Fruit fly (Drosophila melanogaster): ENCODE results near the gene CG3156.
A peak's percentile ranks its signal among the peaks of the same experiment; 100 is the strongest.

Gene CG3156

dm6 chrX:493445-494190 is 5.9 kb downstream of the CG3156 start, which contains the start of gene CG17896 (continued):
- TF ChIP-seq CG6791 (GFP tag; IDR thresholded peaks at IDR 0.05; ENCODE audit: partially characterized antibody) (no peak), trem (tag; optimal IDR thresholded peaks at IDR 0.05) (peak; percentile 72), CG14667 (GFP tag; IDR thresholded peaks at IDR 0.05) (peak; percentile 97), CG3995 (GFP tag; optimal IDR thresholded peaks at IDR 0.05) (peak; percentile 85), CG6654 (GFP tag; optimal IDR thresholded peaks at IDR 0.05) (peak; percentile 84), CG2129 (GFP tag; IDR thresholded peaks at IDR 0.05; ENCODE audit: partially characterized antibody) (no peak), crol (GFP tag; IDR thresholded peaks at IDR 0.05) (no peak), Hsf (GFP tag; optimal IDR thresholded peaks at IDR 0.05) (peak; percentile 99), pzg (GFP tag; optimal IDR thresholded peaks at IDR 0.05) (peak; percentile 43), CG33213 (GFP tag; optimal IDR thresholded peaks at IDR 0.05) (peak; percentile 98), CG10979 (tag; optimal IDR thresholded peaks at IDR 0.05) (peak; percentile 90), fd3F (GFP tag; optimal IDR thresholded peaks at IDR 0.05) (peak; percentile 98), danr (GFP tag; IDR thresholded peaks at IDR 0.05) (peak; percentile 97), CG4820 (GFP tag; optimal IDR thresholded peaks at IDR 0.05) (peak; percentile 94), org-1 (GFP tag; optimal IDR thresholded peaks at IDR 0.05) (peak; percentile 98), CG11560 (tag; IDR thresholded peaks at IDR 0.05) (peak; percentile 94), Side (GFP tag; optimal IDR thresholded peaks at IDR 0.05) (peak; percentile 98), Elba2 (GFP tag; optimal IDR thresholded peaks at IDR 0.05) (peak; percentile 8), CG10274 (GFP tag; optimal IDR thresholded peaks at IDR 0.05) (peak; percentile 94), Hr39 (optimal IDR thresholded peaks at IDR 0.05) (no peak), fd64A (GFP tag; optimal IDR thresholded peaks at IDR 0.05) (peak; percentile 89), kah (GFP tag; optimal IDR thresholded peaks at IDR 0.05) (peak; percentile 77), CG30403 (GFP tag; optimal IDR thresholded peaks at IDR 0.05) (peak; percentile 98), CG8281 (tag; optimal IDR thresholded peaks at IDR 0.05) (peak; percentile 85), zen (tag; optimal IDR thresholded peaks at IDR 0.05) (peak; percentile 91), CG8388 (GFP tag; optimal IDR thresholded peaks at IDR 0.05) (peak; percentile 91), sd (tag; optimal IDR thresholded peaks at IDR 0.05) (peak; percentile 95), twi (tag; optimal IDR thresholded peaks at IDR 0.05) (peak; percentile 89), Chrac-16 (GFP tag; optimal IDR thresholded peaks at IDR 0.05) (peak; percentile 98), gce (GFP tag; IDR thresholded peaks at IDR 0.05) (peak; percentile 96), CG17912 (GFP tag; optimal IDR thresholded peaks at IDR 0.05) (peak; percentile 50), CG6272 (GFP tag; IDR thresholded peaks at IDR 0.05) (peak; percentile 96), CG7987 (GFP tag; optimal IDR thresholded peaks at IDR 0.05) (peak; percentile 95), fu2 (GFP tag; optimal IDR thresholded peaks at IDR 0.05) (peak; percentile 99), shn (GFP tag; optimal IDR thresholded peaks at IDR 0.05) (peak; percentile 98), zen2 (GFP tag; IDR thresholded peaks at IDR 0.05; ENCODE audit: partially characterized antibody) (no peak), Opbp (GFP tag; IDR thresholded peaks at IDR 0.05; ENCODE audit: partially characterized antibody) (no peak), CG8924 (tag; optimal IDR thresholded peaks at IDR 0.05) (peak; percentile 98), zfh1 (GFP tag; IDR thresholded peaks at IDR 0.05) (peak; percentile 97), CG4730 (GFP tag; IDR thresholded peaks at IDR 0.05) (peak; percentile 97), pan (optimal IDR thresholded peaks at IDR 0.05) (no peak), pan (GFP tag; optimal IDR thresholded peaks at IDR 0.05 in 1 of 2, IDR thresholded peaks at IDR 0.05 in 1 of 2) (peak in 1 of 2 experiments; percentile 98), tup (GFP tag; optimal IDR thresholded peaks at IDR 0.05) (peak; percentile 96), oc (tag; optimal IDR thresholded peaks at IDR 0.05) (peak; percentile 95), Antp (GFP tag; optimal IDR thresholded peaks at IDR 0.05) (peak; percentile 99), dm (GFP tag; optimal IDR thresholded peaks at IDR 0.05) (peak; percentile 96), CG11696 (GFP tag; IDR thresholded peaks at IDR 0.05) (peak; percentile 90), Hmr (GFP tag; optimal IDR thresholded peaks at IDR 0.05) (peak; percentile 99), Mrtf (GFP tag; IDR thresholded peaks at IDR 0.05) (peak; percentile 97), lola (GFP tag; optimal IDR thresholded peaks at IDR 0.05) (peak in 2 of 3 experiments; percentile 50 to 76)

Data from whole organism, embryonic.